Worm (Caenorhabditis elegans) whole organism, L4 larva: ENCODE results near the gene sup-37.

Source experiments
- ceh-82 ChIP-seq: sonication (generic microtip); optimal IDR thresholded peaks from 2 replicates; lab custom pipeline; 2017; ENCODE audit warnings: missing biosample characterization, missing genetic modification characterization
- hif-1 ChIP-seq, 2 experiments: sonication (generic microtip); optimal IDR thresholded peaks; 2 replicates each; lab custom pipeline; 2016 to 2017; ENCODE audit warnings: missing compliant biosample characterization in 2 of 2, missing genetic modification characterization in 2 of 2, missing genetic modification reagents in 2 of 2, missing genotype in 2 of 2, mild to moderate bottlenecking in 1 of 2
- lin-29 ChIP-seq: fragments of 200-800 bp; sonication (Bioruptor generic); IDR thresholded peaks from 2 replicates; pipeline ENCODE4 v1.3.6; 2022; ENCODE audit warnings: missing genetic modification reagents, missing genetic modification characterization, missing compliant biosample characterization
- lir-3 ChIP-seq: sonication (generic microtip); optimal IDR thresholded peaks from 2 replicates; lab custom pipeline; 2016; ENCODE audit warnings: mild to moderate bottlenecking, missing genetic modification characterization, missing compliant biosample characterization
- mep-1 ChIP-seq: fragments of 150-350 bp; sonication (generic microtip); optimal IDR thresholded peaks from 3 replicates; lab custom pipeline; 2014; ENCODE audit warnings: missing biosample characterization, missing genetic modification characterization
- pqm-1 ChIP-seq: sonication (generic microtip); optimal IDR thresholded peaks from 2 replicates; lab custom pipeline; 2017; ENCODE audit warnings: missing biosample characterization, missing genetic modification characterization
- skn-1 ChIP-seq: fragments of 150-350 bp; optimal IDR thresholded peaks from 2 replicates; lab custom pipeline; 2014; ENCODE audit warnings: missing biosample characterization, missing genetic modification characterization
- snpc-4 ChIP-seq: fragments of 150-350 bp; optimal IDR thresholded peaks from 2 replicates; lab custom pipeline; 2014; ENCODE audit warnings: missing biosample characterization, missing genetic modification characterization

- TF ChIP-seq lir-3, result no peak
- TF ChIP-seq skn-1, result no peak
- peak; percentile 55 for TF ChIP-seq mep-1
- TF ChIP-seq lin-29 (GFP tag; lab: Robert Waterston, UW), result no peak
- TF ChIP-seq pqm-1, result no peak
- TF ChIP-seq ceh-82 (tag; lab: Kevin White, UChicago), result no peak
- no peak for TF ChIP-seq snpc-4
- peak in 1 of 2 experiments; percentile 23 for TF ChIP-seq hif-1 (tag; optimal IDR thresholded peaks at IDR 0.05; lab: Kevin White, UChicago)
Observed at ce11 chrV:8785526-8785925, 819 bp upstream of the sup-37 start.
